Worm (Caenorhabditis elegans): ENCODE measurements around the gene F46C3.2.

- TF ChIP-seq elt-3 (tag; optimal IDR thresholded peaks at IDR 0.05) (no peak), nhr-129 (tag; optimal IDR thresholded peaks at IDR 0.05) (no peak), blmp-1 (tag; optimal IDR thresholded peaks at IDR 0.05; ENCODE audit: insufficient read depth) (no peak), lsy-2 (tag; optimal IDR thresholded peaks at IDR 0.05) (no peak), zag-1 (tag; optimal IDR thresholded peaks at IDR 0.05) (no peak), aly-2 (tag; optimal IDR thresholded peaks at IDR 0.05) (no peak), mab-5 (tag; optimal IDR thresholded peaks at IDR 0.05) (no peak), mdl-1 (tag; optimal IDR thresholded peaks at IDR 0.05) (no peak), unc-55 (GFP tag; optimal IDR thresholded peaks at IDR 0.05) (no peak), nhr-25 (tag; optimal IDR thresholded peaks at IDR 0.05) (no peak), ZK546.5 (tag; optimal IDR thresholded peaks at IDR 0.05) (no peak)
These were observed 35.2 kb downstream of the F46C3.2 start for ce11 chrX:11383359-11383758.
